Fruit fly (Drosophila melanogaster) whole organism, embryonic: ENCODE data around the gene CG32428.
A peak's percentile ranks its signal among the peaks of the same experiment; 100 is the strongest.

Source experiments
- Awh ChIP-seq: fragments of 200-800 bp; sonication (Bioruptor generic); IDR thresholded peaks from 2 replicates; pipeline ENCODE4, ENCODE4 v1.3.6; 2022; ENCODE audit warnings: missing biosample characterization, missing genetic modification characterization
- CG16779 ChIP-seq: fragments of 200-800 bp; sonication (Bioruptor generic); IDR thresholded peaks from 2 replicates; pipeline ENCODE4 v1.3.6; 2022; ENCODE audit warnings: missing biosample characterization, missing genetic modification characterization
- CG17802 ChIP-seq: fragments of 200-800 bp; sonication (Bioruptor generic); optimal IDR thresholded peaks from 2 replicates; lab custom pipeline; 2018; ENCODE audit warnings: missing biosample characterization, mild to moderate bottlenecking, missing genetic modification characterization, moderate library complexity
- CG17829 ChIP-seq: fragments of 200-800 bp; optimal IDR thresholded peaks from 2 replicates; lab custom pipeline; 2019; ENCODE audit warnings: missing biosample characterization, mild to moderate bottlenecking, missing genetic modification characterization, moderate library complexity
- CG2712 ChIP-seq: fragments of 200-800 bp; optimal IDR thresholded peaks from 3 replicates; lab custom pipeline; 2019; ENCODE audit warnings: missing biosample characterization, mild to moderate bottlenecking, missing genetic modification characterization, moderate library complexity
- CG30431 ChIP-seq: fragments of 200-800 bp; sonication (Bioruptor generic); optimal IDR thresholded peaks from 2 replicates; lab custom pipeline; 2017; ENCODE audit warnings: missing biosample characterization, missing genetic modification characterization
- CG34376 ChIP-seq: fragments of 200-800 bp; sonication (Bioruptor generic); optimal IDR thresholded peaks from 2 replicates; lab custom pipeline; 2018; ENCODE audit warnings: missing biosample characterization, mild to moderate bottlenecking, missing genetic modification characterization
- CG3847 ChIP-seq: fragments of 200-800 bp; sonication (Bioruptor generic); IDR thresholded peaks from 2 replicates; pipeline ENCODE4 v1.3.6; 2022; ENCODE audit warnings: missing biosample characterization, missing genetic modification characterization
- CG6854 ChIP-seq: fragments of 200-800 bp; sonication (Bioruptor generic); optimal IDR thresholded peaks from 3 replicates; lab custom pipeline; 2017; ENCODE audit warnings: missing biosample characterization, mild to moderate bottlenecking, missing genetic modification characterization
- CG7556 ChIP-seq: fragments of 200-800 bp; sonication (Bioruptor generic); optimal IDR thresholded peaks from 2 replicates; lab custom pipeline; 2017; ENCODE audit warnings: missing biosample characterization, mild to moderate bottlenecking, missing genetic modification characterization
- CG7786 ChIP-seq: fragments of 200-800 bp; sonication (Bioruptor generic); optimal IDR thresholded peaks from 2 replicates; lab custom pipeline; 2016; ENCODE audit warnings: missing biosample characterization, missing genetic modification characterization
- CG8944 ChIP-seq: fragments of 200-800 bp; sonication (Bioruptor generic); optimal IDR thresholded peaks from 3 replicates; lab custom pipeline; 2016; ENCODE audit warnings: missing biosample characterization, missing genetic modification characterization
- CG9215 ChIP-seq: fragments of 200-800 bp; sonication (Bioruptor generic); IDR thresholded peaks from 2 replicates; pipeline ENCODE4 v1.3.6; 2022; ENCODE audit warnings: missing biosample characterization, missing genetic modification characterization
- CG9876 ChIP-seq: fragments of 200-800 bp; sonication (Bioruptor generic); optimal IDR thresholded peaks from 2 replicates; lab custom pipeline; 2016; ENCODE audit warnings: missing biosample characterization, missing genetic modification characterization
- CG9932 ChIP-seq: fragments of 200-800 bp; sonication (Bioruptor generic); IDR thresholded peaks from 2 replicates; pipeline ENCODE4 v1.3.6; 2022; ENCODE audit warnings: missing biosample characterization, missing genetic modification characterization
- CHES-1-like ChIP-seq: fragments of 200-800 bp; sonication (Bioruptor generic); optimal IDR thresholded peaks from 2 replicates; lab custom pipeline; 2016; ENCODE audit warnings: missing biosample characterization, missing genetic modification characterization
- CTCF ChIP-seq: fragments of 200-800 bp; sonication (Bioruptor generic); optimal IDR thresholded peaks from 2 replicates; lab custom pipeline; 2017; ENCODE audit warnings: missing biosample characterization, mild to moderate bottlenecking, missing genetic modification characterization, moderate library complexity
- Dll ChIP-seq: fragments of 200-800 bp; sonication (Bioruptor generic); IDR thresholded peaks from 4 replicates; pipeline ENCODE4 v1.3.6; 2022; ENCODE audit warnings: missing biosample characterization, missing genetic modification characterization; ENCODE audit not compliant: partially characterized antibody
- E2f1 ChIP-seq: fragments of 200-800 bp; sonication (Bioruptor generic); IDR thresholded peaks from 2 replicates; pipeline ENCODE4 v1.3.6; 2022; ENCODE audit warnings: missing biosample characterization, missing genetic modification characterization
- GATAe ChIP-seq: fragments of 200-800 bp; sonication (Bioruptor generic); conservative IDR thresholded peaks from 2 replicates; pipeline ENCODE4 v1.3.6; 2022; ENCODE audit warnings: missing biosample characterization, missing genetic modification characterization
- H15 ChIP-seq: fragments of 200-800 bp; sonication (Bioruptor generic); IDR thresholded peaks from 3 replicates; pipeline ENCODE4 v1.3.6; 2022; ENCODE audit warnings: missing biosample characterization, missing genetic modification characterization
- HLH3B ChIP-seq: fragments of 200-800 bp; sonication (Bioruptor generic); IDR thresholded peaks from 2 replicates; pipeline ENCODE4 v1.3.6; 2022; ENCODE audit warnings: missing biosample characterization, missing genetic modification characterization
- HLH54F ChIP-seq: fragments of 200-800 bp; sonication (Bioruptor generic); optimal IDR thresholded peaks from 3 replicates; lab custom pipeline; 2016; ENCODE audit warnings: missing biosample characterization, missing genetic modification characterization
- MESR4 ChIP-seq: fragments of 200-800 bp; sonication (Bioruptor generic); optimal IDR thresholded peaks from 2 replicates; lab custom pipeline; 2018; ENCODE audit warnings: missing biosample characterization, mild to moderate bottlenecking, missing genetic modification characterization, moderate library complexity
- NK7.1 ChIP-seq: fragments of 200-800 bp; sonication (Bioruptor generic); optimal IDR thresholded peaks from 3 replicates; lab custom pipeline; 2016; ENCODE audit warnings: missing biosample characterization, missing genetic modification characterization
- Neu2 ChIP-seq: fragments of 200-800 bp; sonication (Bioruptor generic); optimal IDR thresholded peaks from 3 replicates; lab custom pipeline; 2016; ENCODE audit warnings: missing biosample characterization, missing genetic modification characterization, borderline replicate concordance
- Opbp ChIP-seq: fragments of 200-800 bp; sonication (Bioruptor generic); IDR thresholded peaks from 3 replicates; pipeline ENCODE4 v1.3.6; 2022; ENCODE audit warnings: missing biosample characterization, missing genetic modification characterization; ENCODE audit not compliant: partially characterized antibody
- Pdp1 ChIP-seq, 2 experiments: fragments of 200-800 bp; sonication (Bioruptor generic); optimal IDR thresholded peaks; 3 replicates each; lab custom pipeline; 2016; ENCODE audit warnings: missing biosample characterization in 2 of 2, missing genetic modification characterization in 2 of 2, mild to moderate bottlenecking in 1 of 2, moderate library complexity in 1 of 2
- Six4 ChIP-seq: fragments of 200-800 bp; sonication (Bioruptor generic); optimal IDR thresholded peaks from 2 replicates; lab custom pipeline; 2016; ENCODE audit warnings: missing biosample characterization, missing genetic modification characterization
- Sox100B ChIP-seq: fragments of 200-800 bp; sonication (Bioruptor generic); optimal IDR thresholded peaks from 3 replicates; lab custom pipeline; 2018; ENCODE audit warnings: missing biosample characterization, mild to moderate bottlenecking, missing genetic modification characterization
- Sry-δ ChIP-seq: fragments of 200-800 bp; sonication (Bioruptor generic); optimal IDR thresholded peaks from 2 replicates; lab custom pipeline; 2016; ENCODE audit warnings: missing biosample characterization, missing genetic modification characterization
- ase ChIP-seq: fragments of 200-800 bp; sonication (Bioruptor generic); IDR thresholded peaks from 3 replicates; pipeline ENCODE4 v1.3.6; 2022; ENCODE audit warnings: missing biosample characterization, missing genetic modification characterization
- bcd ChIP-seq: fragments of 200-800 bp; sonication (Bioruptor generic); optimal IDR thresholded peaks from 2 replicates; lab custom pipeline; 2017; ENCODE audit warnings: missing biosample characterization, mild to moderate bottlenecking, missing genetic modification characterization
- cg ChIP-seq: fragments of 200-800 bp; sonication (Bioruptor generic); optimal IDR thresholded peaks from 3 replicates; lab custom pipeline; 2019; ENCODE audit warnings: missing biosample characterization, mild to moderate bottlenecking, missing genetic modification characterization, moderate library complexity
- chinmo ChIP-seq: fragments of 200-800 bp; sonication (Bioruptor generic); IDR thresholded peaks from 4 replicates; pipeline ENCODE4 v1.3.6; 2022; ENCODE audit warnings: missing biosample characterization, missing genetic modification characterization; ENCODE audit not compliant: partially characterized antibody
- croc ChIP-seq: fragments of 200-800 bp; sonication (Bioruptor generic); conservative IDR thresholded peaks from 3 replicates; pipeline ENCODE4 v1.3.6; 2022; ENCODE audit warnings: missing biosample characterization, missing genetic modification characterization
- crp ChIP-seq, 2 experiments: fragments of 200-800 bp; sonication (Bioruptor generic); optimal IDR thresholded peaks; 2 replicates in 1 of 2; 3 replicates in 1 of 2; lab custom pipeline; 2017; ENCODE audit warnings: missing biosample characterization in 2 of 2, missing genetic modification characterization in 2 of 2, mild to moderate bottlenecking in 1 of 2, moderate library complexity in 1 of 2
- dan ChIP-seq: fragments of 200-800 bp; sonication (Bioruptor generic); IDR thresholded peaks from 2 replicates; pipeline ENCODE4 v1.3.6; 2022; ENCODE audit warnings: missing biosample characterization, missing genetic modification characterization
- gfzf ChIP-seq: fragments of 200-800 bp; sonication (Bioruptor generic); optimal IDR thresholded peaks from 2 replicates; lab custom pipeline; 2016; ENCODE audit warnings: missing biosample characterization, mild to moderate bottlenecking, missing genetic modification characterization, moderate library complexity
- gsb-n ChIP-seq: fragments of 200-800 bp; sonication (Bioruptor generic); optimal IDR thresholded peaks from 3 replicates; lab custom pipeline; 2018; ENCODE audit warnings: missing biosample characterization, mild to moderate bottlenecking, missing genetic modification characterization
- inv ChIP-seq: fragments of 200-800 bp; sonication (Bioruptor generic); IDR thresholded peaks from 2 replicates; pipeline ENCODE4 v1.3.6; 2022; ENCODE audit warnings: missing biosample characterization, missing genetic modification characterization; ENCODE audit not compliant: partially characterized antibody
- lilli ChIP-seq: fragments of 200-800 bp; sonication (Bioruptor generic); optimal IDR thresholded peaks from 3 replicates; lab custom pipeline; 2016; ENCODE audit warnings: missing biosample characterization, missing genetic modification characterization
- lmd ChIP-seq: fragments of 200-800 bp; sonication (Bioruptor generic); IDR thresholded peaks from 2 replicates; pipeline ENCODE4 v1.3.6; 2022; ENCODE audit warnings: missing biosample characterization, missing genetic modification characterization
- lola ChIP-seq, 3 experiments: fragments of >200 bp in 2 of 3; fragments of 200-800 bp in 1 of 3; sonication (Bioruptor generic) in 1 of 3; optimal IDR thresholded peaks; 2 replicates each; lab custom pipeline; 2017 to 2019; ENCODE audit warnings: missing biosample characterization in 3 of 3, missing genetic modification characterization in 3 of 3, mild to moderate bottlenecking in 1 of 3, moderate library complexity in 1 of 3
- nerfin-1 ChIP-seq: fragments of 200-800 bp; sonication (Bioruptor generic); optimal IDR thresholded peaks from 3 replicates; lab custom pipeline; 2019; ENCODE audit warnings: missing biosample characterization, mild to moderate bottlenecking, missing genetic modification characterization, moderate library complexity
- oc ChIP-seq: fragments of 200-800 bp; sonication (Bioruptor generic); optimal IDR thresholded peaks from 2 replicates; lab custom pipeline; 2018; ENCODE audit warnings: missing biosample characterization, mild to moderate bottlenecking, missing genetic modification characterization, moderate library complexity
- shn ChIP-seq: fragments of 200-800 bp; sonication (Bioruptor generic); optimal IDR thresholded peaks from 3 replicates; lab custom pipeline; 2016; ENCODE audit warnings: missing biosample characterization, missing genetic modification characterization
- stc ChIP-seq: fragments of 200-800 bp; sonication (Bioruptor generic); IDR thresholded peaks from 2 replicates; pipeline ENCODE4 v1.3.6; 2022; ENCODE audit warnings: missing biosample characterization, missing genetic modification characterization
- tx ChIP-seq: fragments of 200-800 bp; sonication (Bioruptor generic); optimal IDR thresholded peaks from 2 replicates; lab custom pipeline; 2016; ENCODE audit warnings: missing biosample characterization, missing genetic modification characterization

The CG32428 gene

dm6 chr3L:20509121-20509934 lies 35.8 kb upstream of the CG32428 start (continued):
- peak; percentile 82 for TF ChIP-seq bcd
- TF ChIP-seq dan (GFP tag; lab: Robert Waterston, UW) = no peak
- no peak for TF ChIP-seq CG16779 (GFP tag; lab: Robert Waterston, UW)
- no peak for TF ChIP-seq CTCF (GFP tag; lab: Kevin White, UChicago)
- peak; percentile 69 for TF ChIP-seq CG7786 (GFP tag; lab: Kevin White, UChicago)
- peak; percentile 21 for TF ChIP-seq tx
- TF ChIP-seq CG6854 = peak; percentile 67
- TF ChIP-seq lmd = peak; percentile 37; the same call in 1 of the 2 replicates
- peak; percentile 93 for TF ChIP-seq CG7556 (GFP tag; lab: Kevin White, UChicago)
- no peak for TF ChIP-seq inv (GFP tag; lab: Robert Waterston, UW)
- no peak for TF ChIP-seq Neu2 (GFP tag; lab: Kevin White, UChicago)
- no peak for TF ChIP-seq MESR4 (GFP tag; lab: Kevin White, UChicago)
- TF ChIP-seq CG9876 (GFP tag; lab: Kevin White, UChicago) = no peak
- TF ChIP-seq Pdp1 (GFP tag; optimal IDR thresholded peaks at IDR 0.05; lab: Kevin White, UChicago) = peak; percentile 66 to 89
- TF ChIP-seq crp (GFP tag; optimal IDR thresholded peaks at IDR 0.05; lab: Kevin White, UChicago) = peak in 1 of 2 experiments; percentile 28
- no peak for TF ChIP-seq H15 (GFP tag; lab: Robert Waterston, UW)
- no peak for TF ChIP-seq Dll (GFP tag; lab: Robert Waterston, UW)
- TF ChIP-seq CG9215 (GFP tag; lab: Robert Waterston, UW) = peak; percentile 48
- peak; percentile 40 for TF ChIP-seq gsb-n (tag; lab: Kevin White, UChicago)
- no peak for TF ChIP-seq GATAe (GFP tag; lab: Robert Waterston, UW)
- no peak for TF ChIP-seq CG17802 (tag; lab: Kevin White, UChicago)
- TF ChIP-seq Sry-δ (GFP tag; lab: Kevin White, UChicago) = peak; percentile 39
- TF ChIP-seq ase = no peak
- TF ChIP-seq lilli (GFP tag; lab: Kevin White, UChicago) = peak; percentile 87
- peak; percentile 68 for TF ChIP-seq HLH54F (GFP tag; lab: Kevin White, UChicago)
- TF ChIP-seq nerfin-1 (tag; lab: Kevin White, UChicago) = peak; percentile 66
- TF ChIP-seq gfzf (GFP tag; lab: Kevin White, UChicago) = no peak
- no peak for TF ChIP-seq Opbp (GFP tag; lab: Robert Waterston, UW)
- TF ChIP-seq shn (GFP tag; lab: Kevin White, UChicago) = peak; percentile 74
- TF ChIP-seq CG30431 (GFP tag; lab: Kevin White, UChicago) = peak; percentile 62
- TF ChIP-seq CG8944 (GFP tag; lab: Kevin White, UChicago) = peak; percentile 20
- TF ChIP-seq cg = no peak
- peak; percentile 21; the same call in 1 of the 3 replicates for TF ChIP-seq croc (GFP tag; lab: Robert Waterston, UW)
- TF ChIP-seq stc (GFP tag; lab: Robert Waterston, UW) = no peak
- TF ChIP-seq CHES-1-like (GFP tag; lab: Kevin White, UChicago) = peak; percentile 77
- TF ChIP-seq Awh = 0 out of 2 replicates have a peak, but pooled peaks have one; percentile 33
- peak; percentile 54 for TF ChIP-seq CG9932 (GFP tag; lab: Robert Waterston, UW)
- peak; percentile 85 for TF ChIP-seq CG2712 (tag; lab: Kevin White, UChicago)
- TF ChIP-seq HLH3B = no peak
- TF ChIP-seq Six4 (GFP tag; lab: Kevin White, UChicago) = peak; percentile 65
- TF ChIP-seq oc (tag; lab: Kevin White, UChicago) = peak; percentile 38
- peak; percentile 58 for TF ChIP-seq CG34376 (GFP tag; lab: Kevin White, UChicago)
- TF ChIP-seq Sox100B (GFP tag; lab: Kevin White, UChicago) = peak; percentile 88
- peak; percentile 41 for TF ChIP-seq NK7.1 (GFP tag; lab: Kevin White, UChicago)
- TF ChIP-seq lola (GFP tag; optimal IDR thresholded peaks at IDR 0.05; lab: Kevin White, UChicago) = peak in 1 of 3 experiments; percentile 84
- TF ChIP-seq E2f1 (GFP tag; lab: Robert Waterston, UW) = no peak
- peak; percentile 81 for TF ChIP-seq CG17829 (tag; lab: Kevin White, UChicago)
- TF ChIP-seq chinmo (GFP tag; lab: Robert Waterston, UW) = no peak
- no peak for TF ChIP-seq CG3847 (GFP tag; lab: Robert Waterston, UW)
